Fruit fly (Drosophila melanogaster): ENCODE results near the gene CG43373.
A peak's percentile ranks its signal among the peaks of the same experiment; 100 is the strongest.

The CG43373 gene

DNA sequence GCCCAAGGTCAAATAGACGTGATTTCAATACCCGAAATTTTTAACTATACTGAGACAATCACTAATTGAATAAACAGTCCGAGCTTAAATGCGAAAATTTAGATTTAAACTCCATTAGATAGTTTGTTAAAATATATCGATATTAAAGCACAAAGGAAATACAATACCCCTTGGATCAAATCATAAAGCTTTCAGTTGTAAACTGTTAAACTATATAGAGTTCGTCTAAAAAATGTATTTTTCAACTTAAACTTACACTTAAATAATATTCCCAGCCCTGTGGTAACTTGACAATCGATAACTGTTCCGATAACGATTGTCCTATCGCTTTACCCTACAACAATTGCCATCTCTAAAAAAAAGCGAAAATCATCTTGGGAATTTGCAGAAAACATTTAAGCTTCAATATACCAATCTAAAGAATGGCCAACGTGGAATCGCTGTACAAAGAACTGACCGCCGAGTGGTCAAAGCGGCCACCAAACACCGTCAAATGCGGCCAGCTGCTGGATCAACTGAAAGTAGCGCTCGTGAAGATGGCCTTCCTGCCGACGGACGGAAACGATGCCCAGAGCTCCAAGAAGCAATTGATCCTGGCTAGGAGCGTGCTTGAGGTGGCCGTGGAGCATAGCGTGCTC lies 39.6 kb upstream of the CG43373 start, which contains the start of gene Rpn12 (continued):
- TF ChIP-seq CG3065 (GFP tag; optimal IDR thresholded peaks at IDR 0.05) (no peak), Mes4 (GFP tag; optimal IDR thresholded peaks at IDR 0.05) (peak; percentile 7), Asciz (GFP tag; optimal IDR thresholded peaks at IDR 0.05) (no peak), slou (GFP tag; optimal IDR thresholded peaks at IDR 0.05) (no peak), chif (GFP tag; optimal IDR thresholded peaks at IDR 0.05) (no peak), Camta (GFP tag; optimal IDR thresholded peaks at IDR 0.05) (peak; percentile 10), CG4424 (GFP tag; optimal IDR thresholded peaks at IDR 0.05) (no peak), cg (GFP tag; optimal IDR thresholded peaks at IDR 0.05) (no peak), lab (GFP tag; optimal IDR thresholded peaks at IDR 0.05) (no peak), MTF-1 (GFP tag; optimal IDR thresholded peaks at IDR 0.05; ENCODE audit: borderline replicate concordance) (no peak), ems (GFP tag; optimal IDR thresholded peaks at IDR 0.05) (no peak), tgo (GFP tag; IDR thresholded peaks at IDR 0.05) (no peak), CG34224 (GFP tag; IDR thresholded peaks at IDR 0.05; ENCODE audit: partially characterized antibody) (peak; percentile 83), CG17359 (tag; optimal IDR thresholded peaks at IDR 0.05) (peak; percentile 14), sim (GFP tag; IDR thresholded peaks at IDR 0.05) (no peak), ac (GFP tag; optimal IDR thresholded peaks at IDR 0.05) (no peak), row (GFP tag; IDR thresholded peaks at IDR 0.05) (peak; percentile 68), dmrt11E (tag; optimal IDR thresholded peaks at IDR 0.05) (no peak), lov (optimal IDR thresholded peaks at IDR 0.05) (no peak), lov (GFP tag; IDR thresholded peaks at IDR 0.05) (no peak), cas (GFP tag; IDR thresholded peaks at IDR 0.05) (no peak), CG9727 (GFP tag; optimal IDR thresholded peaks at IDR 0.05) (peak; percentile 4), Taf1 (GFP tag; IDR thresholded peaks at IDR 0.05) (0 out of 2 replicates have a peak, but pooled peaks have one; percentile 25), B-H2 (GFP tag; optimal IDR thresholded peaks at IDR 0.05) (peak; percentile 34), Sry-β (GFP tag; optimal IDR thresholded peaks at IDR 0.05) (no peak), lola (GFP tag; optimal IDR thresholded peaks at IDR 0.05) (peak in 1 of 3 experiments; percentile 23), Abd-B (GFP tag; optimal IDR thresholded peaks at IDR 0.05) (no peak), CG17612 (GFP tag; IDR thresholded peaks at IDR 0.05) (no peak), D (optimal IDR thresholded peaks at IDR 0.05) (no peak), D (GFP tag; optimal IDR thresholded peaks at IDR 0.05) (no peak), CG11504 (tag; optimal IDR thresholded peaks at IDR 0.05) (no peak), CG14050 (GFP tag; IDR thresholded peaks at IDR 0.05) (no peak), amos (GFP tag; IDR thresholded peaks at IDR 0.05; ENCODE audit: partially characterized antibody) (peak; percentile 84), Pdp1 (GFP tag; optimal IDR thresholded peaks at IDR 0.05) (peak; percentile 9 to 26), C15 (GFP tag; IDR thresholded peaks at IDR 0.05) (no peak), CG14860 (GFP tag; IDR thresholded peaks at IDR 0.05; ENCODE audit: partially characterized antibody) (peak; percentile 67), NfI (GFP tag; optimal IDR thresholded peaks at IDR 0.05) (peak; percentile 37), slbo (GFP tag; IDR thresholded peaks at IDR 0.05) (peak; percentile 27; the same call in 1 of the 2 replicates), ewg (GFP tag; optimal IDR thresholded peaks at IDR 0.05) (no peak), fru (optimal IDR thresholded peaks at IDR 0.05) (no peak), gfzf (GFP tag; optimal IDR thresholded peaks at IDR 0.05) (peak; percentile 8), pita (GFP tag; optimal IDR thresholded peaks at IDR 0.05) (no peak), Ada2b (GFP tag; IDR thresholded peaks at IDR 0.05) (no peak), NC2β (GFP tag; optimal IDR thresholded peaks at IDR 0.05) (no peak), pho (GFP tag; optimal IDR thresholded peaks at IDR 0.05) (peak; percentile 48), CG8281 (tag; optimal IDR thresholded peaks at IDR 0.05) (no peak), bcd (GFP tag; optimal IDR thresholded peaks at IDR 0.05) (no peak), Max (GFP tag; optimal IDR thresholded peaks at IDR 0.05) (no peak), CG17328 (GFP tag; IDR thresholded peaks at IDR 0.05) (no peak), CG4360 (GFP tag; IDR thresholded peaks at IDR 0.05) (no peak)
